Worm (Caenorhabditis elegans) whole organism, late embryonic: ENCODE measurements around the gene pph-2.

Experiments used
- C08G9.2 ChIP-seq: sonication (generic microtip); optimal IDR thresholded peaks from 2 replicates; lab custom pipeline; 2016; ENCODE audit warnings: mild to moderate bottlenecking, missing genetic modification characterization, moderate library complexity, missing compliant biosample characterization
- C38D4.7 ChIP-seq: fragments of 200-800 bp; sonication (Bioruptor generic); optimal IDR thresholded peaks from 2 replicates; lab custom pipeline; 2018; ENCODE audit warnings: mild to moderate bottlenecking, missing genetic modification characterization, moderate library complexity, missing compliant biosample characterization
- F13H6.1 ChIP-seq: sonication (generic microtip); optimal IDR thresholded peaks from 2 replicates; lab custom pipeline; 2016; ENCODE audit warnings: missing genetic modification characterization, missing compliant biosample characterization
- K09A11.1 ChIP-seq: sonication (generic microtip); optimal IDR thresholded peaks from 2 replicates; lab custom pipeline; 2017; ENCODE audit warnings: antibody characterized with exemption, mild to moderate bottlenecking, missing genetic modification characterization, missing compliant biosample characterization; ENCODE audit not compliant: insufficient read depth
- T23F11.4 ChIP-seq: fragments of 200-800 bp; sonication (Bioruptor generic); optimal IDR thresholded peaks from 2 replicates; lab custom pipeline; 2018; ENCODE audit warnings: mild to moderate bottlenecking, missing genetic modification characterization, missing compliant biosample characterization
- Y22D7AL.16 ChIP-seq: sonication (generic microtip); optimal IDR thresholded peaks from 2 replicates; lab custom pipeline; 2016; ENCODE audit warnings: missing genetic modification characterization, missing compliant biosample characterization
- ahr-1 ChIP-seq: sonication (generic microtip); optimal IDR thresholded peaks from 2 replicates; lab custom pipeline; 2016; ENCODE audit warnings: missing genetic modification characterization, missing compliant biosample characterization
- ceh-14 ChIP-seq: sonication (generic microtip); optimal IDR thresholded peaks from 2 replicates; lab custom pipeline; 2016; ENCODE audit warnings: missing genotype, missing genetic modification characterization, missing compliant biosample characterization
- ceh-18 ChIP-seq: sonication (generic microtip); optimal IDR thresholded peaks from 2 replicates; lab custom pipeline; 2016; ENCODE audit warnings: missing genetic modification characterization, missing compliant biosample characterization
- ceh-19 ChIP-seq: fragments of 200-800 bp; sonication (Bioruptor generic); optimal IDR thresholded peaks from 2 replicates; lab custom pipeline; 2018; ENCODE audit warnings: mild to moderate bottlenecking, missing genetic modification characterization, missing compliant biosample characterization
- ceh-30 ChIP-seq: fragments of 150-350 bp; optimal IDR thresholded peaks from 2 replicates; lab custom pipeline; 2014; ENCODE audit warnings: missing biosample characterization, missing genetic modification characterization
- ceh-31 ChIP-seq: sonication (generic microtip); optimal IDR thresholded peaks from 2 replicates; lab custom pipeline; 2016; ENCODE audit warnings: missing genetic modification characterization, missing compliant biosample characterization
- ceh-34 ChIP-seq: sonication (generic microtip); optimal IDR thresholded peaks from 2 replicates; lab custom pipeline; 2016; ENCODE audit warnings: mild to moderate bottlenecking, missing genetic modification characterization, missing compliant biosample characterization
- che-1 ChIP-seq: sonication (generic microtip); optimal IDR thresholded peaks from 2 replicates; lab custom pipeline; 2016; ENCODE audit warnings: mild to moderate bottlenecking, missing genetic modification characterization, missing compliant biosample characterization
- dmd-4 ChIP-seq: sonication (generic microtip); optimal IDR thresholded peaks from 2 replicates; lab custom pipeline; 2016; ENCODE audit warnings: borderline replicate concordance, missing genetic modification characterization, missing compliant biosample characterization
- elt-2 ChIP-seq: sonication (generic microtip); optimal IDR thresholded peaks from 2 replicates; lab custom pipeline; 2016; ENCODE audit warnings: missing genetic modification reagents, missing genetic modification characterization, missing compliant biosample characterization
- ets-4 ChIP-seq: sonication (generic microtip); optimal IDR thresholded peaks from 2 replicates; lab custom pipeline; 2016; ENCODE audit warnings: missing genetic modification characterization, missing compliant biosample characterization
- fax-1 ChIP-seq: sonication (generic microtip); optimal IDR thresholded peaks from 2 replicates; lab custom pipeline; 2016; ENCODE audit warnings: missing genotype, missing genetic modification characterization, missing compliant biosample characterization
- fkh-6 ChIP-seq: sonication (generic microtip); optimal IDR thresholded peaks from 2 replicates; lab custom pipeline; 2016; ENCODE audit warnings: missing genetic modification characterization, missing compliant biosample characterization
- hlh-13 ChIP-seq: fragments of 200-800 bp; sonication (Bioruptor generic); optimal IDR thresholded peaks from 2 replicates; lab custom pipeline; 2018; ENCODE audit warnings: mild to moderate bottlenecking, missing genetic modification characterization, missing compliant biosample characterization
- hlh-30 ChIP-seq: sonication (generic microtip); optimal IDR thresholded peaks from 2 replicates; lab custom pipeline; 2017; ENCODE audit warnings: antibody characterized with exemption, missing genetic modification characterization, missing compliant biosample characterization; ENCODE audit not compliant: insufficient read depth
- hlh-8 ChIP-seq: sonication (generic microtip); optimal IDR thresholded peaks from 2 replicates; lab custom pipeline; 2016; ENCODE audit warnings: missing genotype, missing genetic modification characterization, missing compliant biosample characterization
- lin-11 ChIP-seq: fragments of 200-800 bp; sonication (Bioruptor generic); optimal IDR thresholded peaks from 2 replicates; lab custom pipeline; 2018; ENCODE audit warnings: mild to moderate bottlenecking, missing genetic modification characterization, missing compliant biosample characterization
- nfya-1 ChIP-seq: sonication (generic microtip); optimal IDR thresholded peaks from 2 replicates; lab custom pipeline; 2017; ENCODE audit warnings: missing genetic modification characterization, mild to moderate bottlenecking, missing compliant biosample characterization, antibody characterized with exemption, moderate library complexity
- nhr-232 ChIP-seq: sonication (generic microtip); optimal IDR thresholded peaks from 2 replicates; lab custom pipeline; 2016; ENCODE audit warnings: missing genetic modification characterization, missing compliant biosample characterization
- pag-3 ChIP-seq: sonication (generic microtip); optimal IDR thresholded peaks from 2 replicates; lab custom pipeline; 2016; ENCODE audit warnings: missing compliant biosample characterization, missing genetic modification characterization, borderline replicate concordance
- pax-1 ChIP-seq: fragments of 150-350 bp; optimal IDR thresholded peaks from 2 replicates; lab custom pipeline; 2014; ENCODE audit warnings: missing biosample characterization, missing genetic modification characterization
- pha-4 ChIP-seq: fragments of 150-350 bp; optimal IDR thresholded peaks from 2 replicates; lab custom pipeline; 2018; ENCODE audit warnings: missing biosample characterization, missing genetic modification reagents, missing genetic modification characterization
- pros-1 ChIP-seq: fragments of 150-350 bp; optimal IDR thresholded peaks from 2 replicates; lab custom pipeline; 2014; ENCODE audit warnings: missing biosample characterization, missing genetic modification reagents, missing genetic modification characterization
- ref-2 ChIP-seq: sonication (generic microtip); optimal IDR thresholded peaks from 2 replicates; lab custom pipeline; 2016; ENCODE audit warnings: missing genetic modification characterization, missing compliant biosample characterization
- rnt-1 ChIP-seq: sonication (generic microtip); optimal IDR thresholded peaks from 2 replicates; lab custom pipeline; 2016; ENCODE audit warnings: missing genetic modification characterization, missing compliant biosample characterization
- sox-2 ChIP-seq: fragments of 200-800 bp; sonication (Bioruptor generic); IDR thresholded peaks from 2 replicates; pipeline ENCODE4 v1.3.6; 2022; ENCODE audit warnings: missing genetic modification reagents, missing genetic modification characterization, missing compliant biosample characterization
- syd-9 ChIP-seq: sonication (generic microtip); optimal IDR thresholded peaks from 2 replicates; lab custom pipeline; 2016; ENCODE audit warnings: mild to moderate bottlenecking, missing genetic modification characterization, moderate library complexity, missing compliant biosample characterization
- tbx-7 ChIP-seq: sonication (generic microtip); optimal IDR thresholded peaks from 2 replicates; lab custom pipeline; 2016; ENCODE audit warnings: missing genotype, missing genetic modification characterization, missing compliant biosample characterization
- ttx-3 ChIP-seq: sonication (generic microtip); optimal IDR thresholded peaks from 2 replicates; lab custom pipeline; 2016; ENCODE audit warnings: missing genetic modification reagents, missing genetic modification characterization, missing compliant biosample characterization
- unc-42 ChIP-seq: sonication (generic microtip); optimal IDR thresholded peaks from 2 replicates; lab custom pipeline; 2016; ENCODE audit warnings: missing genotype, missing genetic modification characterization, missing compliant biosample characterization
- unc-86 ChIP-seq: sonication (generic microtip); optimal IDR thresholded peaks from 2 replicates; lab custom pipeline; 2016; ENCODE audit warnings: missing genetic modification characterization, missing compliant biosample characterization
- ztf-16 ChIP-seq: sonication (generic microtip); optimal IDR thresholded peaks from 2 replicates; lab custom pipeline; 2017; ENCODE audit warnings: missing genetic modification characterization, missing compliant biosample characterization

The pph-2 gene

ce11 chrIV:11867652-11868232 lies 9.8 kb downstream of the pph-2 start:
- TF ChIP-seq ref-2 (tag; lab: Kevin White, UChicago), result no peak
- TF ChIP-seq K09A11.1, result no peak
- no peak for TF ChIP-seq C08G9.2 (tag; lab: Kevin White, UChicago)
- TF ChIP-seq ttx-3 (tag; lab: Kevin White, UChicago), result peak; percentile 64
- peak; percentile 13 for TF ChIP-seq hlh-30 (tag; lab: Kevin White, UChicago)
- peak; percentile 20 for TF ChIP-seq nfya-1 (tag; lab: Kevin White, UChicago)
- no peak for TF ChIP-seq fax-1 (tag; lab: Kevin White, UChicago)
- TF ChIP-seq ceh-30 (tag; lab: Kevin White, UChicago), result no peak
- TF ChIP-seq ceh-31 (tag; lab: Kevin White, UChicago), result peak; percentile 37
- peak; percentile 3 for TF ChIP-seq unc-42 (tag; lab: Kevin White, UChicago)
- no peak for TF ChIP-seq che-1
- no peak for TF ChIP-seq hlh-8 (tag; lab: Kevin White, UChicago)
- no peak for TF ChIP-seq hlh-13 (GFP tag; lab: Kevin White, UChicago)
- TF ChIP-seq lin-11 (tag; lab: Kevin White, UChicago), result no peak
- TF ChIP-seq, all 69 proteins: peak for 5

DNA sequence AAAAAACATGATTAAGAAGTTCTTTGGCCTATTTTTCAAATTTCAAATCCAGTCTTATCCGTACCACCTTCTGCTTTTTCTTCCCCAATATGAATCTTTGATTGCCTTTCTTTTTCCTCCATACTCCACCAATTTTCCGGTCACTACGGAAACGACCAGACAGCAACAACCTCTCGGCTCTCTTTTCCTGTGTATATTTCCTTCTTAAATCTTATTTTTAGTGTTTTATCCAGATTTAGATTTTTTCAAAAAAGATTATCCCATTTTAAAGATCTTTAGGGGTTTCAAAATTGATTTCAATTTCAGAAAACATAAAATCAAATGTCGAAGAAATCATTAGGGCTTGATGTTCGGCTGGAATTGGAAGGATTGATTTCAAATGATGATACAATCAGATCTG lies 13.3 kb downstream of the pph-2 start, which contains the start of gene trpa-1:
Gene trpa-1 (plus strand): TSS at position 301 of the 400 bp plus-strand sequence.
- no peak for TF ChIP-seq ceh-19 (GFP tag; lab: Kevin White, UChicago)
- no peak for TF ChIP-seq sox-2
- no peak for TF ChIP-seq ceh-34
- TF ChIP-seq Y22D7AL.16, result no peak
- TF ChIP-seq pag-3, result no peak
- no peak for TF ChIP-seq fax-1 (tag; lab: Kevin White, UChicago)
- no peak for TF ChIP-seq syd-9 (tag; lab: Kevin White, UChicago)
- no peak for TF ChIP-seq pros-1 (tag; lab: Kevin White, UChicago)
- no peak for TF ChIP-seq fkh-6 (tag; lab: Kevin White, UChicago)
- TF ChIP-seq T23F11.4 (GFP tag; lab: Kevin White, UChicago), result no peak
- TF ChIP-seq pax-1 (tag; lab: Kevin White, UChicago), result no peak
- TF ChIP-seq unc-42 (tag; lab: Kevin White, UChicago), result no peak
- no peak for TF ChIP-seq ztf-16
- no peak for TF ChIP-seq ets-4 (tag; lab: Kevin White, UChicago)
- no peak for TF ChIP-seq ref-2 (tag; lab: Kevin White, UChicago)
- no peak for TF ChIP-seq tbx-7 (tag; lab: Kevin White, UChicago)
- TF ChIP-seq ahr-1 (tag; lab: Kevin White, UChicago), result no peak
- no peak for TF ChIP-seq elt-2 (tag; lab: Kevin White, UChicago)
- no peak for TF ChIP-seq ceh-18 (tag; lab: Kevin White, UChicago)
- no peak for TF ChIP-seq dmd-4

DNA sequence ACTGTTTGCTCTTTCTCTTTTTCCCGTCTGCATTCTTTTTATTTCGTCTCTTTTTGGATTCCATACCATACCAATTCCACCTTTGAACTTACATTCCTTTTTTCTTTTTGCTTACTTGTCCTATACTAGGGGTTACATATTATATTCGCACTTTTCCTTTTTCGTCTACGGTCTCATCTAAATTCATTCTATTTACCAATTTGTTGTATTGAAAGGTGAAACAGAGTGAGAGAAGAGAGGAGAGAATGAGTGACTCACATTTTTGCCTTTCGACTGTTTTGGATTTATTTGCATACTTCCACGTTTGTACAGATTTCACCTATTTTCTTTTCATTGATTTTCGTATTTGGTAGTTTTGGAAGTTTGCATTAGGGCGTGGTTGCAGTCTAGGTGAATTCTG lies 14.1 kb downstream of the pph-2 start:
- TF ChIP-seq hlh-8 (tag; lab: Kevin White, UChicago) (no peak), Y22D7AL.16 (no peak), pros-1 (tag; lab: Kevin White, UChicago) (no peak), ceh-34 (no peak), pha-4 (tag; lab: Kevin White, UChicago) (no peak), tbx-7 (tag; lab: Kevin White, UChicago) (no peak), hlh-30 (tag; lab: Kevin White, UChicago) (no peak), ets-4 (tag; lab: Kevin White, UChicago) (no peak), rnt-1 (no peak), ttx-3 (tag; lab: Kevin White, UChicago) (no peak), ztf-16 (no peak)
- TF ChIP-seq, all 69 proteins: peak for 0

DNA sequence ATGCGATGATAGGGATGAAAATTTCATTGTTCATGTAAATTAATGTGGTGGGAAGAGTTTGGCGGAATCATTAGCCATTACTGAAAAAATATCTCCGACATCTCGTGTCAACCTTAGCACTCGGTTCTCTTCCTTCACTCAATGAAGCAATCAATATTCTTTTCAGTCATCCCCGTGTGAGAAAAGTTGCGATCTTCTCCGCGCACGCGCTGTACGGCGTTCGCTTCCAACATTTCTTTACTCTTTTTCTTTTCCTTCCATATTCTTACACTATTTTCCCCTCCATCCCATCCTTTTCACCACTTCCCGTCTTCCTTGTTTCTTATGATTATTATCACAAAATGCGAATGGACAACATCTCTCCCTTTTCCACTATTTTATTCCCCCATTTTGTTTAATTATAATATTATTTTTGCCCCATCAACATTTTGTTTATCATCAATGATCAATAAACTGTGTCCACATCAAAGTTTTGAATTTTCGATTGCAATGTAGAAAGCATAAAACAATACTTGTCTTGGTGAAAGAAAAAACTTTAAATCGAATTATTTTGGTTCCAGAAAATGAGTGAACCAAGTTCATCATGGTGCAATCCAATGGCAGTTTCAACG lies 17.5 kb downstream of the pph-2 start, which contains the start of gene mob-1:
Gene mob-1 (plus strand): TSS at position 561 of the 611 bp plus-strand sequence.
- TF ChIP-seq nhr-232 (no peak), ceh-14 (tag; lab: Kevin White, UChicago) (no peak), C38D4.7 (GFP tag; lab: Kevin White, UChicago) (no peak), unc-86 (tag; lab: Kevin White, UChicago) (no peak), hlh-8 (tag; lab: Kevin White, UChicago) (no peak), rnt-1 (no peak), T23F11.4 (GFP tag; lab: Kevin White, UChicago) (no peak), ceh-30 (tag; lab: Kevin White, UChicago) (no peak), fkh-6 (tag; lab: Kevin White, UChicago) (no peak), pros-1 (tag; lab: Kevin White, UChicago) (no peak), C08G9.2 (tag; lab: Kevin White, UChicago) (no peak), F13H6.1 (tag; lab: Kevin White, UChicago) (no peak), K09A11.1 (no peak)
